Fruit fly (Drosophila melanogaster) whole organism, embryonic: ENCODE measurements around the gene CG5160.

ENCODE experiments used
- B-H1 ChIP-seq: fragments of 200-800 bp; sonication (Bioruptor generic); IDR thresholded peaks from 3 replicates; pipeline ENCODE4 v1.3.6; 2022; ENCODE audit warnings: missing biosample characterization, missing genetic modification characterization
- CG10147 ChIP-seq: fragments of 200-800 bp; sonication (Bioruptor generic); optimal IDR thresholded peaks from 2 replicates; lab custom pipeline; 2019; ENCODE audit warnings: missing biosample characterization, mild to moderate bottlenecking, missing genetic modification characterization, moderate library complexity
- CG10209 ChIP-seq: fragments of 200-800 bp; sonication (Bioruptor generic); optimal IDR thresholded peaks from 3 replicates; lab custom pipeline; 2017; ENCODE audit warnings: missing biosample characterization, mild to moderate bottlenecking, missing genetic modification characterization, missing genetic modification reagents
- CG10431 ChIP-seq: fragments of 200-800 bp; sonication (Bioruptor generic); optimal IDR thresholded peaks from 3 replicates; lab custom pipeline; 2018; ENCODE audit warnings: missing biosample characterization, mild to moderate bottlenecking, missing genetic modification characterization
- CG10543 ChIP-seq: fragments of 200-800 bp; sonication (Bioruptor generic); optimal IDR thresholded peaks from 3 replicates; lab custom pipeline; 2017; ENCODE audit warnings: missing biosample characterization, mild to moderate bottlenecking, missing genetic modification characterization, moderate library complexity
- CG12071 ChIP-seq: fragments of 200-800 bp; sonication (Bioruptor generic); optimal IDR thresholded peaks from 3 replicates; lab custom pipeline; 2018; ENCODE audit warnings: missing biosample characterization, mild to moderate bottlenecking, missing genetic modification characterization
- CG12104 ChIP-seq: fragments of 200-800 bp; sonication (Bioruptor generic); optimal IDR thresholded peaks from 3 replicates; lab custom pipeline; 2016; ENCODE audit warnings: missing biosample characterization, missing genetic modification characterization
- CG13123 ChIP-seq: fragments of 200-800 bp; sonication (Bioruptor generic); optimal IDR thresholded peaks from 2 replicates; lab custom pipeline; 2016; ENCODE audit warnings: missing biosample characterization, missing genetic modification characterization
- CG1529 ChIP-seq: fragments of 200-800 bp; sonication (Bioruptor generic); optimal IDR thresholded peaks from 3 replicates; lab custom pipeline; 2018; ENCODE audit warnings: missing biosample characterization, missing genetic modification characterization
- CG15514 ChIP-seq: fragments of 200-800 bp; sonication (Bioruptor generic); optimal IDR thresholded peaks from 3 replicates; lab custom pipeline; 2017; ENCODE audit warnings: missing biosample characterization, missing genetic modification characterization, mild to moderate bottlenecking, moderate library complexity, missing genetic modification reagents
- CG17385 ChIP-seq: fragments of 200-800 bp; sonication (Bioruptor generic); optimal IDR thresholded peaks from 3 replicates; lab custom pipeline; 2018; ENCODE audit warnings: missing biosample characterization, mild to moderate bottlenecking, missing genetic modification characterization
- CG2116 ChIP-seq: fragments of 200-800 bp; sonication (Bioruptor generic); optimal IDR thresholded peaks from 3 replicates; lab custom pipeline; 2018; ENCODE audit warnings: missing biosample characterization, mild to moderate bottlenecking, missing genetic modification characterization
- CG2199 ChIP-seq: fragments of 200-800 bp; sonication (Bioruptor generic); IDR thresholded peaks from 3 replicates; pipeline ENCODE4 v1.3.6; 2022; ENCODE audit warnings: missing biosample characterization, missing genetic modification characterization
- CG34224 ChIP-seq: fragments of 200-800 bp; sonication (Bioruptor generic); IDR thresholded peaks from 3 replicates; pipeline ENCODE4 v1.3.6; 2022; ENCODE audit warnings: missing biosample characterization, missing genetic modification characterization; ENCODE audit not compliant: partially characterized antibody
- CG3995 ChIP-seq: fragments of 200-800 bp; sonication (Bioruptor generic); optimal IDR thresholded peaks from 3 replicates; lab custom pipeline; 2016; ENCODE audit warnings: missing biosample characterization, missing genetic modification characterization
- CG4617 ChIP-seq: fragments of 200-800 bp; sonication (Bioruptor generic); optimal IDR thresholded peaks from 3 replicates; lab custom pipeline; 2016; ENCODE audit warnings: missing biosample characterization, missing genetic modification characterization, borderline replicate concordance
- CG4707 ChIP-seq: fragments of 200-800 bp; sonication (Bioruptor generic); optimal IDR thresholded peaks from 2 replicates; lab custom pipeline; 2018; ENCODE audit warnings: missing biosample characterization, mild to moderate bottlenecking, missing genetic modification characterization, moderate library complexity
- CG7372 ChIP-seq: fragments of 200-800 bp; sonication (Bioruptor generic); IDR thresholded peaks from 2 replicates; pipeline ENCODE4 v1.3.6; 2022; ENCODE audit warnings: missing biosample characterization, missing genetic modification characterization
- CG7745 ChIP-seq: fragments of 200-800 bp; sonication (Bioruptor generic); optimal IDR thresholded peaks from 2 replicates; lab custom pipeline; 2018; ENCODE audit warnings: missing biosample characterization, mild to moderate bottlenecking, missing genetic modification characterization, moderate library complexity
- CG8089 ChIP-seq: fragments of 200-800 bp; sonication (Bioruptor generic); optimal IDR thresholded peaks from 3 replicates; lab custom pipeline; 2016; ENCODE audit warnings: missing biosample characterization, missing genetic modification characterization
- CG8924 ChIP-seq: fragments of 200-800 bp; optimal IDR thresholded peaks from 3 replicates; lab custom pipeline; 2019; ENCODE audit warnings: missing biosample characterization, mild to moderate bottlenecking, missing genetic modification characterization, moderate library complexity
- D ChIP-seq, 2 experiments: fragments of 200-800 bp in 1 of 2; fragments of >200 bp in 1 of 2; sonication (Bioruptor generic) in 1 of 2; optimal IDR thresholded peaks; 2 replicates in 1 of 2; 3 replicates in 1 of 2; lab custom pipeline; 2017; ENCODE audit warnings: mild to moderate bottlenecking in 1 of 2, missing biosample characterization in 1 of 2, missing genetic modification characterization in 1 of 2, missing genetic modification reagents in 1 of 2
- Dad ChIP-seq: fragments of 200-800 bp; sonication (Bioruptor generic); optimal IDR thresholded peaks from 3 replicates; lab custom pipeline; 2016; ENCODE audit warnings: missing biosample characterization, missing genetic modification characterization
- Ets97D ChIP-seq: fragments of 200-800 bp; sonication (Bioruptor generic); optimal IDR thresholded peaks from 3 replicates; lab custom pipeline; 2016; ENCODE audit warnings: missing biosample characterization, missing genetic modification characterization
- H15 ChIP-seq: fragments of 200-800 bp; sonication (Bioruptor generic); IDR thresholded peaks from 3 replicates; pipeline ENCODE4 v1.3.6; 2022; ENCODE audit warnings: missing biosample characterization, missing genetic modification characterization
- Kr ChIP-seq: fragments of 200-800 bp; sonication (Bioruptor generic); optimal IDR thresholded peaks from 2 replicates; lab custom pipeline; 2017; ENCODE audit warnings: missing biosample characterization, mild to moderate bottlenecking, missing genetic modification characterization
- MESR4 ChIP-seq: fragments of 200-800 bp; sonication (Bioruptor generic); optimal IDR thresholded peaks from 2 replicates; lab custom pipeline; 2018; ENCODE audit warnings: missing biosample characterization, mild to moderate bottlenecking, missing genetic modification characterization, moderate library complexity
- NC2β ChIP-seq: fragments of 200-800 bp; sonication (Bioruptor generic); optimal IDR thresholded peaks from 2 replicates; lab custom pipeline; 2016; ENCODE audit warnings: missing biosample characterization, missing genetic modification characterization
- Nf-YA ChIP-seq: fragments of 200-800 bp; sonication (Bioruptor generic); IDR thresholded peaks from 2 replicates; pipeline ENCODE4 v1.3.6; 2022; ENCODE audit warnings: missing biosample characterization, missing genetic modification characterization
- NfI ChIP-seq: fragments of 200-800 bp; sonication (Bioruptor generic); optimal IDR thresholded peaks from 3 replicates; lab custom pipeline; 2018; ENCODE audit warnings: missing biosample characterization, mild to moderate bottlenecking, missing genetic modification characterization, moderate library complexity
- Sox100B ChIP-seq: fragments of 200-800 bp; sonication (Bioruptor generic); optimal IDR thresholded peaks from 3 replicates; lab custom pipeline; 2018; ENCODE audit warnings: missing biosample characterization, mild to moderate bottlenecking, missing genetic modification characterization
- az2 ChIP-seq: fragments of 200-800 bp; sonication (Bioruptor generic); optimal IDR thresholded peaks from 3 replicates; lab custom pipeline; 2016; ENCODE audit warnings: missing biosample characterization, missing genetic modification characterization
- bsh ChIP-seq, 2 experiments: fragments of 200-800 bp; sonication (Bioruptor generic); optimal IDR thresholded peaks; 2 replicates each; lab custom pipeline; 2017 to 2018; ENCODE audit warnings: mild to moderate bottlenecking in 2 of 2, missing biosample characterization in 2 of 2, missing genetic modification characterization in 2 of 2, moderate library complexity in 1 of 2
- disco-r ChIP-seq: fragments of 200-800 bp; sonication (Bioruptor generic); optimal IDR thresholded peaks from 2 replicates; lab custom pipeline; 2016; ENCODE audit warnings: missing biosample characterization, missing genetic modification characterization
- dysf ChIP-seq: fragments of 200-800 bp; sonication (Bioruptor generic); IDR thresholded peaks from 3 replicates; pipeline ENCODE4 v1.3.6; 2022; ENCODE audit warnings: missing biosample characterization, missing genetic modification characterization
- ewg ChIP-seq: fragments of 200-800 bp; sonication (Bioruptor generic); optimal IDR thresholded peaks from 3 replicates; lab custom pipeline; 2017; ENCODE audit warnings: mild to moderate bottlenecking, missing biosample characterization, missing genetic modification reagents, missing genetic modification characterization
- fd64A ChIP-seq: fragments of 200-800 bp; sonication (Bioruptor generic); optimal IDR thresholded peaks from 3 replicates; lab custom pipeline; 2018; ENCODE audit warnings: missing biosample characterization, mild to moderate bottlenecking, missing genetic modification characterization
- gro ChIP-seq: fragments of 200-800 bp; sonication (Bioruptor generic); optimal IDR thresholded peaks from 2 replicates; lab custom pipeline; 2016; ENCODE audit warnings: missing biosample characterization, missing genetic modification characterization
- nerfin-1 ChIP-seq: fragments of 200-800 bp; sonication (Bioruptor generic); optimal IDR thresholded peaks from 3 replicates; lab custom pipeline; 2019; ENCODE audit warnings: missing biosample characterization, mild to moderate bottlenecking, missing genetic modification characterization, moderate library complexity
- nerfin-2 ChIP-seq: fragments of 200-800 bp; sonication (Bioruptor generic); IDR thresholded peaks from 2 replicates; pipeline ENCODE4 v1.3.6; 2022; ENCODE audit warnings: missing biosample characterization, missing genetic modification characterization; ENCODE audit not compliant: partially characterized antibody
- salm ChIP-seq: fragments of 200-800 bp; sonication (Bioruptor generic); optimal IDR thresholded peaks from 2 replicates; lab custom pipeline; 2018; ENCODE audit warnings: missing biosample characterization, mild to moderate bottlenecking, missing genetic modification characterization
- scrt ChIP-seq: fragments of 200-800 bp; sonication (Bioruptor generic); optimal IDR thresholded peaks from 2 replicates; lab custom pipeline; 2018; ENCODE audit warnings: missing biosample characterization, mild to moderate bottlenecking, missing genetic modification characterization, moderate library complexity
- shn ChIP-seq: fragments of 200-800 bp; sonication (Bioruptor generic); optimal IDR thresholded peaks from 3 replicates; lab custom pipeline; 2016; ENCODE audit warnings: missing biosample characterization, missing genetic modification characterization
- stwl ChIP-seq: fragments of 200-800 bp; sonication (Bioruptor generic); optimal IDR thresholded peaks from 3 replicates; lab custom pipeline; 2018; ENCODE audit warnings: missing biosample characterization, mild to moderate bottlenecking, missing genetic modification characterization, moderate library complexity
- sug ChIP-seq: fragments of 200-800 bp; optimal IDR thresholded peaks from 2 replicates; lab custom pipeline; 2019; ENCODE audit warnings: missing biosample characterization, mild to moderate bottlenecking, missing genetic modification characterization, moderate library complexity
- toy ChIP-seq: fragments of 200-800 bp; sonication (Bioruptor generic); IDR thresholded peaks from 2 replicates; pipeline ENCODE4 v1.3.6; 2022; ENCODE audit warnings: missing biosample characterization, missing genetic modification characterization
- unc-4 ChIP-seq: fragments of 200-800 bp; sonication (Bioruptor generic); IDR thresholded peaks from 2 replicates; pipeline ENCODE4 v1.3.6; 2022; ENCODE audit warnings: missing biosample characterization, missing genetic modification characterization; ENCODE audit not compliant: partially characterized antibody
- vnd ChIP-seq: fragments of 200-800 bp; sonication (Bioruptor generic); IDR thresholded peaks from 3 replicates; pipeline ENCODE4 v1.3.6; 2022; ENCODE audit warnings: missing biosample characterization, missing genetic modification characterization; ENCODE audit not compliant: partially characterized antibody
- zen ChIP-seq: fragments of 200-800 bp; sonication (Bioruptor generic); optimal IDR thresholded peaks from 3 replicates; lab custom pipeline; 2018; ENCODE audit warnings: missing biosample characterization, mild to moderate bottlenecking, missing genetic modification characterization, moderate library complexity

CG5160 gene

dm6 chr2L:7401627-7402026 lies 3.1 kb upstream of the CG5160 start:
- TF ChIP-seq CG2199 (GFP tag; lab: Robert Waterston, UW) (0 out of 3 replicates have a peak, but pooled peaks have one; percentile 8), CG10431 (peak; percentile 2), H15 (GFP tag; lab: Robert Waterston, UW) (peak; percentile 66), CG7745 (tag; lab: Kevin White, UChicago) (no peak), CG34224 (GFP tag; lab: Robert Waterston, UW) (no peak), salm (tag; lab: Kevin White, UChicago) (peak; percentile 57), zen (tag; lab: Kevin White, UChicago) (peak; percentile 45), NC2β (GFP tag; lab: Kevin White, UChicago) (no peak), stwl (tag; lab: Kevin White, UChicago) (no peak), B-H1 (GFP tag; lab: Robert Waterston, UW) (peak; percentile 59; the same call in 2 of the 3 replicates), Dad (GFP tag; lab: Kevin White, UChicago) (no peak), NfI (GFP tag; lab: Kevin White, UChicago) (peak; percentile 79), nerfin-2 (no peak), CG12104 (peak; percentile 56), ewg (GFP tag; lab: Kevin White, UChicago) (peak; percentile 8), unc-4 (GFP tag; lab: Robert Waterston, UW) (no peak), CG17385 (GFP tag; lab: Kevin White, UChicago) (peak; percentile 65), CG2116 (GFP tag; lab: Kevin White, UChicago) (peak; percentile 9), CG10543 (GFP tag; lab: Kevin White, UChicago) (peak; percentile 67), shn (GFP tag; lab: Kevin White, UChicago) (no peak), CG4707 (GFP tag; lab: Kevin White, UChicago) (no peak), CG1529 (GFP tag; lab: Kevin White, UChicago) (peak; percentile 11), toy (GFP tag; lab: Robert Waterston, UW) (peak; percentile 46; the same call in 1 of the 2 replicates), sug (tag; lab: Kevin White, UChicago) (peak; percentile 63), MESR4 (GFP tag; lab: Kevin White, UChicago) (no peak), bsh (GFP tag; optimal IDR thresholded peaks at IDR 0.05; lab: Kevin White, UChicago) (peak in 1 of 2 experiments; percentile 76), CG15514 (peak; percentile 29), vnd (no peak), fd64A (GFP tag; lab: Kevin White, UChicago) (no peak), nerfin-1 (tag; lab: Kevin White, UChicago) (peak; percentile 56), Kr (GFP tag; lab: Kevin White, UChicago) (no peak), CG4617 (GFP tag; lab: Kevin White, UChicago) (no peak), CG13123 (GFP tag; lab: Kevin White, UChicago) (no peak), CG3995 (GFP tag; lab: Kevin White, UChicago) (no peak), disco-r (GFP tag; lab: Kevin White, UChicago) (no peak), CG8924 (tag; lab: Kevin White, UChicago) (peak; percentile 75), scrt (GFP tag; lab: Kevin White, UChicago) (peak; percentile 49), az2 (GFP tag; lab: Kevin White, UChicago) (peak; percentile 67), dysf (peak; percentile 87), D (optimal IDR thresholded peaks at IDR 0.05; lab: Kevin White, UChicago) (no peak), D (GFP tag; optimal IDR thresholded peaks at IDR 0.05; lab: Kevin White, UChicago) (peak; percentile 16), CG12071 (GFP tag; lab: Kevin White, UChicago) (no peak), Sox100B (peak; percentile 53), CG10147 (GFP tag; lab: Kevin White, UChicago) (peak; percentile 78), gro (GFP tag; lab: Kevin White, UChicago) (no peak), Ets97D (GFP tag; lab: Kevin White, UChicago) (no peak), Nf-YA (GFP tag; lab: Robert Waterston, UW) (peak; percentile 71), CG7372 (GFP tag; lab: Robert Waterston, UW) (peak; percentile 65; the same call in 1 of the 2 replicates), CG8089 (GFP tag; lab: Kevin White, UChicago) (peak; percentile 3), CG10209 (GFP tag; lab: Kevin White, UChicago) (peak; percentile 57)
